Worm (Caenorhabditis elegans): ENCODE data around the gene fbxb-78.

ce11 chrIV:4742480-4742879 lies 5.1 kb downstream of the fbxb-78 start:
- TF ChIP-seq mdl-1 (tag; optimal IDR thresholded peaks at IDR 0.05) (no peak), ztf-4 (tag; optimal IDR thresholded peaks at IDR 0.05) (no peak), ceh-16 (tag; optimal IDR thresholded peaks at IDR 0.05) (no peak), zag-1 (tag; optimal IDR thresholded peaks at IDR 0.05) (no peak), snpc-4 (tag; optimal IDR thresholded peaks at IDR 0.05) (no peak), lsy-2 (tag; optimal IDR thresholded peaks at IDR 0.05) (no peak), unc-39 (tag; optimal IDR thresholded peaks at IDR 0.05) (no peak), ceh-82 (tag; optimal IDR thresholded peaks at IDR 0.05) (no peak), nhr-77 (tag; optimal IDR thresholded peaks at IDR 0.05) (no peak), lin-13 (GFP tag; optimal IDR thresholded peaks at IDR 0.05) (no peak), ama-1 (optimal IDR thresholded peaks at IDR 0.05) (no peak), ztf-1 (GFP tag; conservative IDR thresholded peaks at IDR 0.05) (no peak), nhr-25 (tag; optimal IDR thresholded peaks at IDR 0.05) (no peak)
